Fruit fly (Drosophila melanogaster) whole organism, adult: ENCODE results near the gene CG12115.

Experiments
- CG14711 ChIP-seq: fragments of 200-800 bp; sonication (Bioruptor generic); optimal IDR thresholded peaks from 2 replicates; lab custom pipeline; 2018; ENCODE audit warnings: missing biosample characterization, mild to moderate bottlenecking, missing genetic modification characterization, moderate library complexity
- CG7101 ChIP-seq: fragments of 200-800 bp; sonication (Bioruptor generic); optimal IDR thresholded peaks from 2 replicates; lab custom pipeline; 2018; ENCODE audit warnings: missing biosample characterization, mild to moderate bottlenecking, missing genetic modification characterization, moderate library complexity
- Clk ChIP-seq: fragments of 200-800 bp; sonication (Bioruptor generic); optimal IDR thresholded peaks from 2 replicates; lab custom pipeline; 2017; ENCODE audit warnings: missing biosample characterization, missing genetic modification characterization
- Mnt ChIP-seq: fragments of 200-800 bp; sonication (Bioruptor generic); optimal IDR thresholded peaks from 2 replicates; lab custom pipeline; 2016; ENCODE audit warnings: missing biosample characterization, mild to moderate bottlenecking, missing genetic modification characterization
- toe ChIP-seq: fragments of 200-800 bp; sonication (Bioruptor generic); optimal IDR thresholded peaks from 2 replicates; lab custom pipeline; 2016; ENCODE audit warnings: missing biosample characterization, missing genetic modification characterization

DNA sequence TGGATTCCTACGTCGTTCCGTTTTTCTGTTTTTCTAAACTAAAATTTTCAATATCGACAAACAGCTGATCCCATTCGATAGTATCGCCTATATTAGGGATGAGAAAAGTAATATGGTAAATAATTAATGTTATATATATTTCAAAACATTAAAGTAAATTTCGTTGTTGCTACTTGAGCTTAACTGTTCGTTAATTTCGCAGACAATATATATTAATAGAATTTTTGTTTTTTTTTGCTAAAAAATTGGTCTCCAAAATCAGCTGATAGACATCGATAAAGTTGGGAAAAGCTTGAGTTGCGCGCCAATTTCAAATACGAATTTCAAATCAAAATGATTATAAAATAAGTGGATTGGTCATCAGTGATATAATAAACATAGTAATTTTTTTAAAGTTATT, 6.0 kb upstream of the CG12115 start, which contains the start of gene CG12118:
- TF ChIP-seq Clk (no peak), Mnt (GFP tag; lab: Kevin White, UChicago) (peak; percentile 69), CG7101 (tag; lab: Kevin White, UChicago) (peak; percentile 85), toe (GFP tag; lab: Kevin White, UChicago) (peak; percentile 32), CG14711 (peak; percentile 87)
